Fruit fly (Drosophila melanogaster): ENCODE results near the gene CG6836.

Gene CG6836

DNA sequence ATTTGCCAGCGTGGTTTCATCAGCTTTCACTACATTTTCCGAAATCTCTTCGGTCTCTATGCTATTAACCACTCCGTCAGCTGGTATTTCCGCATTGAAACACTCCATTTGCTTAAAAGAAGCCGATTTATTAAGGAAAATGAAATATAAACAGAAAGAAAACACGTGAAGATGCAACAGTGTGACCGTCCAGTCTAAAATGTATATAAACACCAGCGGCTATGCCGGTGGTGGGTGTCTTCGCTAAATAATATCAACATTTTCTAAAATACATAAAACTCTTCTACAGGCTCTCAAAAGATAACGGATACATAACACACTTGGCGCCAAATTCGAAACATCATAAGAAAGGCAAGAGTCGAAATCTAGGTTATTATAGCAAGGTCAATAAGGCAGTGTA lies 50.0 kb downstream of the CG6836 start, which contains the start of gene CG3808 (continued):
- TF ChIP-seq Scr (GFP tag; IDR thresholded peaks at IDR 0.05; ENCODE audit: partially characterized antibody) (peak; percentile 39; the same call in 1 of the 2 replicates), esg (GFP tag; conservative IDR thresholded peaks at IDR 0.05) (no peak), Tbp (GFP tag; optimal IDR thresholded peaks at IDR 0.05) (no peak), Max (GFP tag; optimal IDR thresholded peaks at IDR 0.05) (peak; percentile 93), zen2 (GFP tag; IDR thresholded peaks at IDR 0.05; ENCODE audit: partially characterized antibody) (no peak), dan (GFP tag; IDR thresholded peaks at IDR 0.05) (no peak), CG10565 (GFP tag; optimal IDR thresholded peaks at IDR 0.05) (no peak), CG16815 (GFP tag; optimal IDR thresholded peaks at IDR 0.05) (no peak), schlank (tag; optimal IDR thresholded peaks at IDR 0.05) (no peak), Nf-YA (GFP tag; IDR thresholded peaks at IDR 0.05) (no peak), Ptx1 (GFP tag; IDR thresholded peaks at IDR 0.05) (no peak), CG31365 (tag; optimal IDR thresholded peaks at IDR 0.05) (no peak), CG11696 (GFP tag; IDR thresholded peaks at IDR 0.05) (no peak), CG10267 (tag; optimal IDR thresholded peaks at IDR 0.05) (peak; percentile 43), CG14050 (GFP tag; IDR thresholded peaks at IDR 0.05) (no peak), sim (GFP tag; IDR thresholded peaks at IDR 0.05) (no peak), CG6175 (GFP tag; IDR thresholded peaks at IDR 0.05) (no peak), NK7.1 (GFP tag; optimal IDR thresholded peaks at IDR 0.05) (no peak), tin (GFP tag; optimal IDR thresholded peaks at IDR 0.05) (no peak), gsb (GFP tag; IDR thresholded peaks at IDR 0.05) (no peak), jigr1 (GFP tag; IDR thresholded peaks at IDR 0.05) (no peak), CG18599 (GFP tag; optimal IDR thresholded peaks at IDR 0.05) (no peak), D19B (GFP tag; optimal IDR thresholded peaks at IDR 0.05) (no peak), Asciz (GFP tag; optimal IDR thresholded peaks at IDR 0.05) (no peak), aop (GFP tag; IDR thresholded peaks at IDR 0.05) (no peak), fd3F (GFP tag; optimal IDR thresholded peaks at IDR 0.05) (no peak), CoRest (tag; optimal IDR thresholded peaks at IDR 0.05) (peak; percentile 55), ftz-f1 (GFP tag; optimal IDR thresholded peaks at IDR 0.05) (peak; percentile 46), Kr (GFP tag; optimal IDR thresholded peaks at IDR 0.05) (no peak), cas (GFP tag; IDR thresholded peaks at IDR 0.05) (no peak), ind (GFP tag; optimal IDR thresholded peaks at IDR 0.05) (no peak), CG17802 (tag; optimal IDR thresholded peaks at IDR 0.05) (no peak), Hr39 (optimal IDR thresholded peaks at IDR 0.05) (no peak), exex (tag; optimal IDR thresholded peaks at IDR 0.05) (no peak), CG9215 (GFP tag; IDR thresholded peaks at IDR 0.05) (no peak), Bgb (GFP tag; IDR thresholded peaks at IDR 0.05; ENCODE audit: partially characterized antibody) (peak; percentile 53), gro (GFP tag; optimal IDR thresholded peaks at IDR 0.05) (peak; percentile 83), ro (GFP tag; IDR thresholded peaks at IDR 0.05) (no peak), CG8388 (GFP tag; optimal IDR thresholded peaks at IDR 0.05) (no peak), corto (GFP tag; optimal IDR thresholded peaks at IDR 0.05) (no peak), Hey (tag; optimal IDR thresholded peaks at IDR 0.05) (no peak), CG5180 (GFP tag; optimal IDR thresholded peaks at IDR 0.05) (no peak), CG10147 (GFP tag; optimal IDR thresholded peaks at IDR 0.05) (peak; percentile 43), ap (GFP tag; IDR thresholded peaks at IDR 0.05) (no peak), Dad (GFP tag; optimal IDR thresholded peaks at IDR 0.05) (peak; percentile 21), CG11560 (tag; IDR thresholded peaks at IDR 0.05) (no peak), CG2120 (GFP tag; optimal IDR thresholded peaks at IDR 0.05) (peak; percentile 33), gcm2 (GFP tag; optimal IDR thresholded peaks at IDR 0.05) (no peak), Deaf1 (tag; optimal IDR thresholded peaks at IDR 0.05) (no peak), fu2 (GFP tag; optimal IDR thresholded peaks at IDR 0.05) (no peak), CG9817 (tag; optimal IDR thresholded peaks at IDR 0.05) (peak; percentile 6), ssp (GFP tag; IDR thresholded peaks at IDR 0.05) (peak; percentile 35; the same call in 1 of the 2 replicates), CG34376 (GFP tag; optimal IDR thresholded peaks at IDR 0.05) (no peak)
